Fruit fly (Drosophila melanogaster) whole organism, embryonic: ENCODE data around the gene PPP4R2r.

Experiments
- Atf3 ChIP-seq: fragments of 200-800 bp; sonication (Bioruptor generic); optimal IDR thresholded peaks from 3 replicates; lab custom pipeline; 2016; ENCODE audit warnings: missing biosample characterization, missing genetic modification characterization
- CG10274 ChIP-seq: fragments of 200-800 bp; sonication (Bioruptor generic); optimal IDR thresholded peaks from 3 replicates; lab custom pipeline; 2017; ENCODE audit warnings: missing biosample characterization, mild to moderate bottlenecking, missing genetic modification characterization
- CG11085 ChIP-seq: fragments of 200-800 bp; sonication (Bioruptor generic); IDR thresholded peaks from 2 replicates; pipeline ENCODE4 v1.3.6; 2022; ENCODE audit warnings: missing biosample characterization, missing genetic modification characterization
- CG11093 ChIP-seq: fragments of 200-800 bp; sonication (Bioruptor generic); IDR thresholded peaks from 3 replicates; pipeline ENCODE4 v1.3.6; 2022; ENCODE audit warnings: missing biosample characterization, missing genetic modification characterization
- CG13775 ChIP-seq: fragments of 200-800 bp; sonication (Bioruptor generic); optimal IDR thresholded peaks from 3 replicates; lab custom pipeline; 2017; ENCODE audit warnings: missing biosample characterization, mild to moderate bottlenecking, missing genetic modification characterization
- CG15514 ChIP-seq: fragments of 200-800 bp; sonication (Bioruptor generic); optimal IDR thresholded peaks from 3 replicates; lab custom pipeline; 2017; ENCODE audit warnings: missing biosample characterization, missing genetic modification characterization, mild to moderate bottlenecking, moderate library complexity, missing genetic modification reagents
- CG17568 ChIP-seq: fragments of 200-800 bp; sonication (Bioruptor generic); optimal IDR thresholded peaks from 2 replicates; lab custom pipeline; 2018; ENCODE audit warnings: missing biosample characterization, mild to moderate bottlenecking, missing genetic modification characterization, moderate library complexity
- CG18764 ChIP-seq: fragments of 200-800 bp; sonication (Bioruptor generic); optimal IDR thresholded peaks from 3 replicates; lab custom pipeline; 2016; ENCODE audit warnings: missing biosample characterization, missing genetic modification characterization
- CG6272 ChIP-seq: fragments of 200-800 bp; sonication (Bioruptor generic); IDR thresholded peaks from 2 replicates; pipeline ENCODE4 v1.3.6; 2022; ENCODE audit warnings: missing biosample characterization, missing genetic modification characterization
- CG6791 ChIP-seq: fragments of 200-800 bp; sonication (Bioruptor generic); IDR thresholded peaks from 3 replicates; pipeline ENCODE4 v1.3.6; 2022; ENCODE audit warnings: missing biosample characterization, missing genetic modification characterization; ENCODE audit not compliant: partially characterized antibody
- CG6813 ChIP-seq: fragments of 200-800 bp; sonication (Bioruptor generic); optimal IDR thresholded peaks from 2 replicates; lab custom pipeline; 2017; ENCODE audit warnings: missing biosample characterization, missing genetic modification characterization, mild to moderate bottlenecking, moderate library complexity, missing genetic modification reagents
- CG7372 ChIP-seq: fragments of 200-800 bp; sonication (Bioruptor generic); IDR thresholded peaks from 2 replicates; pipeline ENCODE4 v1.3.6; 2022; ENCODE audit warnings: missing biosample characterization, missing genetic modification characterization
- CG8478 ChIP-seq: fragments of >200 bp; optimal IDR thresholded peaks from 2 replicates; lab custom pipeline; 2018
- CG8944 ChIP-seq: fragments of 200-800 bp; sonication (Bioruptor generic); optimal IDR thresholded peaks from 3 replicates; lab custom pipeline; 2016; ENCODE audit warnings: missing biosample characterization, missing genetic modification characterization
- CG9797 ChIP-seq: fragments of 200-800 bp; sonication (Bioruptor generic); optimal IDR thresholded peaks from 3 replicates; lab custom pipeline; 2018; ENCODE audit warnings: missing biosample characterization, mild to moderate bottlenecking, missing genetic modification characterization
- CG9817 ChIP-seq: fragments of 200-800 bp; sonication (Bioruptor generic); optimal IDR thresholded peaks from 2 replicates; lab custom pipeline; 2018; ENCODE audit warnings: missing biosample characterization, mild to moderate bottlenecking, missing genetic modification characterization, moderate library complexity
- CTCF ChIP-seq: fragments of 200-800 bp; sonication (Bioruptor generic); optimal IDR thresholded peaks from 2 replicates; lab custom pipeline; 2017; ENCODE audit warnings: missing biosample characterization, mild to moderate bottlenecking, missing genetic modification characterization, moderate library complexity
- Doc3 ChIP-seq: fragments of 200-800 bp; sonication (Bioruptor generic); IDR thresholded peaks from 3 replicates; pipeline ENCODE4 v1.3.6; 2022; ENCODE audit warnings: missing biosample characterization, missing genetic modification characterization; ENCODE audit not compliant: partially characterized antibody
- Dref ChIP-seq: fragments of 200-800 bp; sonication (Bioruptor generic); IDR thresholded peaks from 2 replicates; pipeline ENCODE4 v1.3.6; 2022; ENCODE audit warnings: missing biosample characterization, missing genetic modification characterization
- HmgD ChIP-seq: fragments of 200-800 bp; sonication (Bioruptor generic); optimal IDR thresholded peaks from 3 replicates; lab custom pipeline; 2016; ENCODE audit warnings: missing biosample characterization, missing genetic modification characterization
- Mad ChIP-seq: fragments of 200-800 bp; sonication (Bioruptor generic); optimal IDR thresholded peaks from 2 replicates; lab custom pipeline; 2016; ENCODE audit warnings: missing biosample characterization, missing genetic modification characterization
- Myb ChIP-seq: fragments of 200-800 bp; sonication (Bioruptor generic); optimal IDR thresholded peaks from 2 replicates; lab custom pipeline; 2016; ENCODE audit warnings: missing biosample characterization, missing genetic modification characterization
- Oaz ChIP-seq: fragments of 200-800 bp; sonication (Bioruptor generic); IDR thresholded peaks from 2 replicates; pipeline ENCODE4 v1.3.6; 2022; ENCODE audit warnings: missing biosample characterization, missing genetic modification characterization
- Rfx ChIP-seq: fragments of 200-800 bp; sonication (Bioruptor generic); IDR thresholded peaks from 2 replicates; pipeline ENCODE4 v1.3.6; 2022; ENCODE audit warnings: missing biosample characterization, missing genetic modification characterization
- Scr ChIP-seq: fragments of 200-800 bp; sonication (Bioruptor generic); IDR thresholded peaks from 2 replicates; pipeline ENCODE4 v1.3.6; 2022; ENCODE audit warnings: missing biosample characterization, missing genetic modification characterization; ENCODE audit not compliant: partially characterized antibody
- Sox100B ChIP-seq: fragments of 200-800 bp; sonication (Bioruptor generic); optimal IDR thresholded peaks from 3 replicates; lab custom pipeline; 2018; ENCODE audit warnings: missing biosample characterization, mild to moderate bottlenecking, missing genetic modification characterization
- Spps ChIP-seq: fragments of 200-800 bp; sonication (Bioruptor generic); optimal IDR thresholded peaks from 2 replicates; lab custom pipeline; 2018; ENCODE audit warnings: missing biosample characterization, mild to moderate bottlenecking, missing genetic modification characterization
- Sry-β ChIP-seq: fragments of 200-800 bp; sonication (Bioruptor generic); optimal IDR thresholded peaks from 2 replicates; lab custom pipeline; 2018; ENCODE audit warnings: missing biosample characterization, mild to moderate bottlenecking, missing genetic modification characterization, moderate library complexity
- Ssrp ChIP-seq: fragments of 200-800 bp; sonication (Bioruptor generic); optimal IDR thresholded peaks from 2 replicates; lab custom pipeline; 2018; ENCODE audit warnings: missing biosample characterization, mild to moderate bottlenecking, missing genetic modification characterization, moderate library complexity
- Tbp ChIP-seq: fragments of >200 bp; optimal IDR thresholded peaks from 2 replicates; lab custom pipeline; 2018; ENCODE audit warnings: missing biosample characterization, missing genetic modification characterization
- caup ChIP-seq: fragments of 200-800 bp; sonication (Bioruptor generic); optimal IDR thresholded peaks from 3 replicates; lab custom pipeline; 2017; ENCODE audit warnings: missing biosample characterization, mild to moderate bottlenecking, missing genetic modification characterization, moderate library complexity; ENCODE audit not compliant: severe bottlenecking
- chn ChIP-seq: fragments of 200-800 bp; sonication (Bioruptor generic); optimal IDR thresholded peaks from 2 replicates; lab custom pipeline; 2016; ENCODE audit warnings: missing biosample characterization, missing genetic modification characterization
- dimm ChIP-seq: fragments of 200-800 bp; sonication (Bioruptor generic); IDR thresholded peaks from 2 replicates; pipeline ENCODE4 v1.3.6; 2022; ENCODE audit warnings: missing biosample characterization, missing genetic modification characterization
- ewg ChIP-seq: fragments of 200-800 bp; sonication (Bioruptor generic); optimal IDR thresholded peaks from 3 replicates; lab custom pipeline; 2017; ENCODE audit warnings: mild to moderate bottlenecking, missing biosample characterization, missing genetic modification reagents, missing genetic modification characterization
- fd102C ChIP-seq: fragments of 200-800 bp; sonication (Bioruptor generic); optimal IDR thresholded peaks from 2 replicates; lab custom pipeline; 2018; ENCODE audit warnings: missing biosample characterization, mild to moderate bottlenecking, missing genetic modification characterization, moderate library complexity
- gcm ChIP-seq: fragments of 200-800 bp; sonication (Bioruptor generic); optimal IDR thresholded peaks from 2 replicates; lab custom pipeline; 2019; ENCODE audit warnings: missing biosample characterization, mild to moderate bottlenecking, missing genetic modification characterization, moderate library complexity
- ind ChIP-seq: fragments of 200-800 bp; sonication (Bioruptor generic); optimal IDR thresholded peaks from 3 replicates; lab custom pipeline; 2016; ENCODE audit warnings: missing biosample characterization, missing genetic modification characterization
- lola ChIP-seq, 3 experiments: fragments of >200 bp in 2 of 3; fragments of 200-800 bp in 1 of 3; sonication (Bioruptor generic) in 1 of 3; optimal IDR thresholded peaks; 2 replicates each; lab custom pipeline; 2017 to 2019; ENCODE audit warnings: missing biosample characterization in 3 of 3, missing genetic modification characterization in 3 of 3, mild to moderate bottlenecking in 1 of 3, moderate library complexity in 1 of 3
- odd ChIP-seq: fragments of 200-800 bp; sonication (Bioruptor generic); optimal IDR thresholded peaks from 2 replicates; lab custom pipeline; 2017; ENCODE audit warnings: missing biosample characterization, mild to moderate bottlenecking, missing genetic modification characterization
- pros ChIP-seq: fragments of 200-800 bp; sonication (Bioruptor generic); optimal IDR thresholded peaks from 3 replicates; lab custom pipeline; 2019; ENCODE audit warnings: missing biosample characterization, mild to moderate bottlenecking, missing genetic modification characterization, moderate library complexity
- sc ChIP-seq, 3 experiments: fragments of >200 bp in 2 of 3; fragments of 200-800 bp in 1 of 3; sonication (Bioruptor generic) in 1 of 3; optimal IDR thresholded peaks; 2 replicates in 2 of 3; 3 replicates in 1 of 3; lab custom pipeline; 2017; ENCODE audit warnings: mild to moderate bottlenecking in 1 of 3, missing biosample characterization in 1 of 3, missing genetic modification characterization in 1 of 3, missing genetic modification reagents in 1 of 3
- shn ChIP-seq: fragments of 200-800 bp; sonication (Bioruptor generic); optimal IDR thresholded peaks from 3 replicates; lab custom pipeline; 2016; ENCODE audit warnings: missing biosample characterization, missing genetic modification characterization
- slou ChIP-seq: fragments of 200-800 bp; sonication (Bioruptor generic); optimal IDR thresholded peaks from 3 replicates; lab custom pipeline; 2016; ENCODE audit warnings: missing biosample characterization, missing genetic modification characterization
- sob ChIP-seq: fragments of 200-800 bp; sonication (Bioruptor generic); IDR thresholded peaks from 2 replicates; pipeline ENCODE4 v1.3.6; 2022; ENCODE audit warnings: missing biosample characterization, missing genetic modification characterization
- tgo ChIP-seq: fragments of 200-800 bp; sonication (Bioruptor generic); IDR thresholded peaks from 3 replicates; pipeline ENCODE4 v1.3.6; 2022; ENCODE audit warnings: missing biosample characterization, missing genetic modification characterization
- tin ChIP-seq: fragments of 200-800 bp; sonication (Bioruptor generic); optimal IDR thresholded peaks from 3 replicates; lab custom pipeline; 2016; ENCODE audit warnings: missing biosample characterization, missing genetic modification characterization
- tll ChIP-seq, 2 experiments: fragments of 200-800 bp in 1 of 2; fragments of >200 bp in 1 of 2; sonication (Bioruptor generic) in 1 of 2; optimal IDR thresholded peaks; 2 replicates each; lab custom pipeline; 2017 to 2019; ENCODE audit warnings: missing biosample characterization in 2 of 2, missing genetic modification characterization in 2 of 2, mild to moderate bottlenecking in 1 of 2, moderate library complexity in 1 of 2
- toy ChIP-seq: fragments of 200-800 bp; sonication (Bioruptor generic); IDR thresholded peaks from 2 replicates; pipeline ENCODE4 v1.3.6; 2022; ENCODE audit warnings: missing biosample characterization, missing genetic modification characterization
- wek ChIP-seq: fragments of 200-800 bp; sonication (Bioruptor generic); optimal IDR thresholded peaks from 3 replicates; lab custom pipeline; 2018; ENCODE audit warnings: missing biosample characterization, mild to moderate bottlenecking, missing genetic modification characterization, moderate library complexity

The PPP4R2r gene

DNA sequence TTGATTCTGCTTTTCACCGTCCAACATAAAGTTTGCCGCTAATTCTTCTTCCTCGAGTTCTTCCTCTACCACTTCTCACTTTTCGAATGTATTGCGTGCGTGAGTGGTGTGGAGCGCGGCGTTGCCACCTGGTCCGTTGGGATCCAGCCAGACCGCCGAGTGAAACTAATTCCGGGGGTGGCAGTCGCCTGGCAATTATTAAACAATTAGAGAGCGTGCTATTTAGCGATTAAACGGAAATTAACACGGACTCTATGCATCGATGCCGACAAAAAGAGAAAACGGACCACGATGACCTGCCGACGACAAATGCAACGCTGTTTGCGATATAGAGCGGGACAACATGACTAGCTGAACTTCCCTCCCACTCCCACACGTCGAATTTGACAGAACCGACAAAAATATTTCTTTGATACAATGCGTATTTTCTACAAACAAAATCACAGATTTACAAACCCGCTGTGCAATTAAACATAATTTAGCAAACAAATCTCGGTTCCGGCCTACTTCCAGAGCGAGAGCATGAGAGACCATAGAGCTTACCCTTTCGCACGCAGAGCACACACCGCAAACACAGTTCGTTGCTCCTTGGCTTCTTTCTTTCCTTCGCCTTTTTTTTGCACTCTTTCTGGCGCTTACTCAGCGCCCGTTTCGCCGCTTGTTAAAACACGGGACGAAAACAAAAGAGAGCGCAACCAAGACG lies 5.0 kb upstream of the PPP4R2r start, which contains the start of gene CG2889 (continued):
- no peak for TF ChIP-seq wek
- no peak for TF ChIP-seq CTCF (GFP tag; lab: Kevin White, UChicago)
- TF ChIP-seq CG6813 (GFP tag; lab: Kevin White, UChicago) = no peak
- peak; percentile 38 for TF ChIP-seq Myb (GFP tag; lab: Kevin White, UChicago)
- no peak for TF ChIP-seq toy (GFP tag; lab: Robert Waterston, UW)
- no peak for TF ChIP-seq sc (optimal IDR thresholded peaks at IDR 0.05; lab: Kevin White, UChicago)
- no peak for TF ChIP-seq sc (GFP tag; optimal IDR thresholded peaks at IDR 0.05; lab: Kevin White, UChicago)
- TF ChIP-seq Rfx = peak; percentile 37; the same call in 1 of the 2 replicates
- no peak for TF ChIP-seq Sry-β
- peak; percentile 67 for TF ChIP-seq Scr (GFP tag; lab: Robert Waterston, UW)
- TF ChIP-seq ind = peak; percentile 14
- no peak for TF ChIP-seq slou (GFP tag; lab: Kevin White, UChicago)
- no peak for TF ChIP-seq CG8478 (lab: Kevin White, UChicago)
- TF ChIP-seq CG13775 (GFP tag; lab: Kevin White, UChicago) = no peak
- TF ChIP-seq sob (GFP tag; lab: Robert Waterston, UW) = peak; percentile 17; the same call in 1 of the 2 replicates
- no peak for TF ChIP-seq Spps (tag; lab: Kevin White, UChicago)
- TF ChIP-seq CG10274 (GFP tag; lab: Kevin White, UChicago) = no peak
- 0 out of 2 replicates have a peak, but pooled peaks have one; percentile 20 for TF ChIP-seq Oaz (GFP tag; lab: Robert Waterston, UW)
- no peak for TF ChIP-seq CG11093 (GFP tag; lab: Robert Waterston, UW)
- TF ChIP-seq CG17568 (GFP tag; lab: Kevin White, UChicago) = no peak
- peak; percentile 48; the same call in 1 of the 3 replicates for TF ChIP-seq Doc3
- TF ChIP-seq HmgD = no peak
- no peak for TF ChIP-seq CG8944 (GFP tag; lab: Kevin White, UChicago)
- TF ChIP-seq Dref (GFP tag; lab: Robert Waterston, UW) = peak; percentile 41
- TF ChIP-seq tin (GFP tag; lab: Kevin White, UChicago) = no peak
- TF ChIP-seq Tbp (GFP tag; lab: Kevin White, UChicago) = no peak
- no peak for TF ChIP-seq CG11085 (GFP tag; lab: Robert Waterston, UW)
- TF ChIP-seq lola (GFP tag; optimal IDR thresholded peaks at IDR 0.05; lab: Kevin White, UChicago) = no peak
- TF ChIP-seq odd (GFP tag; lab: Kevin White, UChicago) = no peak
- no peak for TF ChIP-seq CG18764 (GFP tag; lab: Kevin White, UChicago)
- TF ChIP-seq dimm (GFP tag; lab: Robert Waterston, UW) = no peak
- peak; percentile 46 for TF ChIP-seq CG15514 (GFP tag; lab: Kevin White, UChicago)
- no peak for TF ChIP-seq caup (GFP tag; lab: Kevin White, UChicago)
- TF ChIP-seq Sox100B (GFP tag; lab: Kevin White, UChicago) = no peak
- peak; percentile 13 for TF ChIP-seq CG9797 (GFP tag; lab: Kevin White, UChicago)
- no peak for TF ChIP-seq Ssrp
- TF ChIP-seq chn = no peak
- no peak for TF ChIP-seq gcm (GFP tag; lab: Kevin White, UChicago)
- no peak for TF ChIP-seq ewg
- peak in 1 of 2 experiments; percentile 56 for TF ChIP-seq tll (GFP tag; optimal IDR thresholded peaks at IDR 0.05; lab: Kevin White, UChicago)
- TF ChIP-seq tgo = no peak
- no peak for TF ChIP-seq fd102C (GFP tag; lab: Kevin White, UChicago)
- no peak for TF ChIP-seq pros (GFP tag; lab: Kevin White, UChicago)
- TF ChIP-seq CG6791 = peak; percentile 59; the same call in 2 of the 3 replicates
- 0 out of 2 replicates have a peak, but pooled peaks have one; percentile 17 for TF ChIP-seq CG7372 (GFP tag; lab: Robert Waterston, UW)
- no peak for TF ChIP-seq Atf3
- TF ChIP-seq CG9817 (tag; lab: Kevin White, UChicago) = peak; percentile 14
- no peak for TF ChIP-seq Mad (GFP tag; lab: Kevin White, UChicago)
- TF ChIP-seq CG6272 = peak; percentile 40; the same call in 1 of the 2 replicates
- TF ChIP-seq shn (GFP tag; lab: Kevin White, UChicago) = no peak
